Worm (Caenorhabditis elegans): Measurements from ENCODE around the gene Y38H6C.25.

DNA sequence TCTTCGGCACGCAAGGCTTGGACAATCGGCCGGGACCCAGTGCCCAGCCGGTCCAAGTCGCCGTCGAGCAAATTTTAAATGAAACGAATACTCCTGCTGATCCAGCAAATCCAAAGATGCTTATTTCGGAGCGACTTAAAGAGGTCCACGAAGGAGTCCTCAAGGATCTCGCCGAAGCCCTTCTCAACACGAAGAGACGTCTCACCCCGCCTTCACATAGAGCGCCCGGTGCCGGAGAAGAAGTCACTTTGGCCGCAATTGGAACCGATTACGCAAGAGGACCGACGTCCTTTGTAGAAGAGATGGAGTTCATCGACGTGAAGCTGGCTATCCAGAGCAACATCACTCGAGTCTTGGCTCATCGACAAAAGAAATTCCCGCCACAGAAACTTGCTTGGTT lies 9.6 kb upstream of the Y38H6C.25 start:
- TF ChIP-seq aly-1 (tag; optimal IDR thresholded peaks at IDR 0.05) (no peak), ama-1 (optimal IDR thresholded peaks at IDR 0.05) (no peak), scrt-1 (GFP tag; IDR thresholded peaks at IDR 0.05) (no peak), hmg-4 (GFP tag; optimal IDR thresholded peaks at IDR 0.05) (no peak), flt-1 (GFP tag; IDR thresholded peaks at IDR 0.05) (no peak), ceh-36 (tag; optimal IDR thresholded peaks at IDR 0.05) (no peak), hmbx-1 (tag; optimal IDR thresholded peaks at IDR 0.05) (no peak), F13C5.2 (tag; optimal IDR thresholded peaks at IDR 0.05) (no peak), tra-4 (tag; optimal IDR thresholded peaks at IDR 0.05) (no peak), pes-1 (GFP tag; IDR thresholded peaks at IDR 0.05) (no peak), B0310.2 (tag; optimal IDR thresholded peaks at IDR 0.05) (no peak), tbx-37 (GFP tag; conservative IDR thresholded peaks at IDR 0.05) (no peak), sea-1 (GFP tag; conservative IDR thresholded peaks at IDR 0.05) (no peak), hnd-1 (tag; optimal IDR thresholded peaks at IDR 0.05) (no peak)
